Worm (Caenorhabditis elegans) whole organism, L2 larva: Measurements from ENCODE around the gene crls-1.

Experiments
- C34F6.9 ChIP-seq: fragments of 150-350 bp; optimal IDR thresholded peaks from 2 replicates; lab custom pipeline; 2014; ENCODE audit warnings: missing biosample characterization, missing genetic modification characterization
- F13H6.1 ChIP-seq: sonication (generic microtip); optimal IDR thresholded peaks from 2 replicates; lab custom pipeline; 2016; ENCODE audit warnings: missing genetic modification characterization, missing compliant biosample characterization
- R02D3.7 ChIP-seq: fragments of 150-350 bp; optimal IDR thresholded peaks from 2 replicates; lab custom pipeline; 2014; ENCODE audit warnings: missing biosample characterization, missing genetic modification characterization
- Y55F3AM.14 ChIP-seq: fragments of 200-800 bp; sonication (Bioruptor generic); optimal IDR thresholded peaks from 2 replicates; lab custom pipeline; 2018; ENCODE audit warnings: mild to moderate bottlenecking, missing genetic modification characterization, missing compliant biosample characterization
- ZK546.5 ChIP-seq: sonication (generic microtip); optimal IDR thresholded peaks from 2 replicates; lab custom pipeline; 2017; ENCODE audit warnings: missing biosample characterization, missing genetic modification characterization
- aly-2 ChIP-seq: fragments of 150-350 bp; optimal IDR thresholded peaks from 2 replicates; lab custom pipeline; 2014; ENCODE audit warnings: missing biosample characterization, missing genetic modification characterization
- ama-1 ChIP-seq: fragments of 150-350 bp; optimal IDR thresholded peaks from 2 replicates; lab custom pipeline; 2018; ENCODE audit warnings: inconsistent platforms
- blmp-1 ChIP-seq: sonication (generic microtip); optimal IDR thresholded peaks from 2 replicates; lab custom pipeline; 2017; ENCODE audit warnings: missing genetic modification characterization, mild to moderate bottlenecking, missing compliant biosample characterization, antibody characterized with exemption, moderate library complexity; ENCODE audit not compliant: insufficient read depth
- ceh-16 ChIP-seq: fragments of 150-350 bp; optimal IDR thresholded peaks from 2 replicates; lab custom pipeline; 2014; ENCODE audit warnings: missing biosample characterization, missing genetic modification characterization
- ceh-82 ChIP-seq: fragments of 150-350 bp; optimal IDR thresholded peaks from 2 replicates; lab custom pipeline; 2014; ENCODE audit warnings: missing biosample characterization, missing genetic modification characterization
- dmd-4 ChIP-seq: sonication (generic microtip); optimal IDR thresholded peaks from 2 replicates; lab custom pipeline; 2017; ENCODE audit warnings: missing biosample characterization, missing genetic modification characterization
- egl-27 ChIP-seq: sonication (generic microtip); optimal IDR thresholded peaks from 3 replicates; lab custom pipeline; 2017; ENCODE audit warnings: missing biosample characterization, missing genetic modification reagents, missing genetic modification characterization
- elt-3 ChIP-seq: sonication (generic microtip); optimal IDR thresholded peaks from 2 replicates; lab custom pipeline; 2017; ENCODE audit warnings: missing biosample characterization, missing genetic modification characterization
- fos-1 ChIP-seq: fragments of 150-350 bp; optimal IDR thresholded peaks from 2 replicates; lab custom pipeline; 2014; ENCODE audit warnings: missing biosample characterization, missing genetic modification characterization
- gmeb-1 ChIP-seq: fragments of 150-350 bp; optimal IDR thresholded peaks from 2 replicates; lab custom pipeline; 2014; ENCODE audit warnings: missing biosample characterization, missing genetic modification characterization
- lin-11 ChIP-seq: fragments of 150-350 bp; sonication (generic microtip); optimal IDR thresholded peaks from 2 replicates; lab custom pipeline; 2014; ENCODE audit warnings: missing biosample characterization, missing genetic modification characterization, inconsistent platforms, mixed read lengths
- lin-13 ChIP-seq: fragments of 150-350 bp; optimal IDR thresholded peaks from 2 replicates; lab custom pipeline; 2014; ENCODE audit warnings: missing biosample characterization, missing genetic modification reagents, missing genetic modification characterization
- lin-39 ChIP-seq: fragments of 150-350 bp; optimal IDR thresholded peaks from 2 replicates; lab custom pipeline; 2014; ENCODE audit warnings: missing biosample characterization, missing genetic modification reagents, missing genetic modification characterization
- lsy-2 ChIP-seq, 2 experiments: fragments of 150-350 bp in 1 of 2; sonication (generic microtip) in 1 of 2; optimal IDR thresholded peaks; 2 replicates each; lab custom pipeline; 2014 to 2017; ENCODE audit warnings: missing biosample characterization in 2 of 2, missing genetic modification characterization in 2 of 2
- mbf-1 ChIP-seq: sonication (generic microtip); optimal IDR thresholded peaks from 2 replicates; lab custom pipeline; 2017; ENCODE audit warnings: missing biosample characterization, missing genetic modification characterization
- mdl-1 ChIP-seq, 2 experiments: fragments of 150-350 bp in 1 of 2; sonication (generic microtip) in 1 of 2; optimal IDR thresholded peaks; 2 replicates each; lab custom pipeline; 2017; ENCODE audit warnings: missing biosample characterization in 2 of 2, missing genetic modification characterization in 2 of 2
- nhr-10 ChIP-seq: sonication (generic microtip); optimal IDR thresholded peaks from 2 replicates; lab custom pipeline; 2017; ENCODE audit warnings: missing biosample characterization, missing genetic modification characterization
- nhr-12 ChIP-seq: fragments of 150-350 bp; optimal IDR thresholded peaks from 2 replicates; lab custom pipeline; 2014; ENCODE audit warnings: missing biosample characterization, missing genetic modification characterization
- nhr-129 ChIP-seq: fragments of 150-350 bp; optimal IDR thresholded peaks from 2 replicates; lab custom pipeline; 2014; ENCODE audit warnings: missing biosample characterization, missing genetic modification characterization
- nhr-21 ChIP-seq: fragments of 150-350 bp; optimal IDR thresholded peaks from 2 replicates; lab custom pipeline; 2014; ENCODE audit warnings: missing biosample characterization, missing genetic modification characterization
- nhr-23 ChIP-seq: fragments of 150-350 bp; optimal IDR thresholded peaks from 2 replicates; lab custom pipeline; 2014; ENCODE audit warnings: missing biosample characterization, missing genetic modification reagents, missing genetic modification characterization
- nhr-237 ChIP-seq: fragments of 150-350 bp; optimal IDR thresholded peaks from 2 replicates; lab custom pipeline; 2014; ENCODE audit warnings: missing biosample characterization, missing genetic modification characterization
- nhr-25 ChIP-seq: fragments of 150-350 bp; sonication (generic microtip); optimal IDR thresholded peaks from 3 replicates; lab custom pipeline; 2014; ENCODE audit warnings: missing biosample characterization, missing genetic modification characterization
- nhr-6 ChIP-seq: fragments of 150-350 bp; optimal IDR thresholded peaks from 2 replicates; lab custom pipeline; 2014; ENCODE audit warnings: missing biosample characterization, missing genetic modification characterization
- nhr-77 ChIP-seq: fragments of 150-350 bp; optimal IDR thresholded peaks from 2 replicates; lab custom pipeline; 2014; ENCODE audit warnings: missing biosample characterization, missing genetic modification characterization
- peb-1 ChIP-seq: fragments of 150-350 bp; optimal IDR thresholded peaks from 2 replicates; lab custom pipeline; 2014; ENCODE audit warnings: missing biosample characterization, missing genetic modification characterization
- sem-4 ChIP-seq: fragments of 150-350 bp; optimal IDR thresholded peaks from 2 replicates; lab custom pipeline; 2014; ENCODE audit warnings: missing biosample characterization, missing genetic modification reagents, missing genetic modification characterization
- skn-1 ChIP-seq: sonication (generic microtip); optimal IDR thresholded peaks from 2 replicates; lab custom pipeline; 2017; ENCODE audit warnings: missing biosample characterization, missing genetic modification characterization
- sma-9 ChIP-seq, 2 experiments: fragments of 150-350 bp in 1 of 2; sonication (generic microtip) in 1 of 2; optimal IDR thresholded peaks; 2 replicates each; lab custom pipeline; 2014 to 2016; ENCODE audit warnings: missing genetic modification characterization in 2 of 2, mild to moderate bottlenecking in 1 of 2, missing biosample characterization in 1 of 2, missing compliant biosample characterization in 1 of 2, missing genetic modification reagents in 1 of 2, moderate library complexity in 1 of 2
- snpc-4 ChIP-seq: fragments of 150-350 bp; optimal IDR thresholded peaks from 2 replicates; lab custom pipeline; 2014; ENCODE audit warnings: missing biosample characterization, missing genetic modification characterization
- unc-39 ChIP-seq: fragments of 150-350 bp; optimal IDR thresholded peaks from 2 replicates; lab custom pipeline; 2014; ENCODE audit warnings: missing biosample characterization, missing genetic modification characterization
- unc-55 ChIP-seq: fragments of 150-350 bp; sonication (generic microtip); optimal IDR thresholded peaks from 3 replicates; lab custom pipeline; 2014; ENCODE audit warnings: missing biosample characterization, missing genetic modification reagents, missing genetic modification characterization
- unc-62 ChIP-seq: fragments of 150-350 bp; optimal IDR thresholded peaks from 2 replicates; lab custom pipeline; 2014; ENCODE audit warnings: missing biosample characterization, missing genetic modification reagents, missing genetic modification characterization
- zag-1 ChIP-seq: fragments of 150-350 bp; optimal IDR thresholded peaks from 2 replicates; lab custom pipeline; 2014; ENCODE audit warnings: missing biosample characterization, missing genetic modification characterization
- ztf-11 ChIP-seq: sonication (generic microtip); optimal IDR thresholded peaks from 2 replicates; lab custom pipeline; 2017; ENCODE audit warnings: missing biosample characterization, missing genetic modification characterization
- ztf-4 ChIP-seq: fragments of 150-350 bp; optimal IDR thresholded peaks from 2 replicates; lab custom pipeline; 2014; ENCODE audit warnings: missing biosample characterization, missing genetic modification characterization

The crls-1 gene

DNA sequence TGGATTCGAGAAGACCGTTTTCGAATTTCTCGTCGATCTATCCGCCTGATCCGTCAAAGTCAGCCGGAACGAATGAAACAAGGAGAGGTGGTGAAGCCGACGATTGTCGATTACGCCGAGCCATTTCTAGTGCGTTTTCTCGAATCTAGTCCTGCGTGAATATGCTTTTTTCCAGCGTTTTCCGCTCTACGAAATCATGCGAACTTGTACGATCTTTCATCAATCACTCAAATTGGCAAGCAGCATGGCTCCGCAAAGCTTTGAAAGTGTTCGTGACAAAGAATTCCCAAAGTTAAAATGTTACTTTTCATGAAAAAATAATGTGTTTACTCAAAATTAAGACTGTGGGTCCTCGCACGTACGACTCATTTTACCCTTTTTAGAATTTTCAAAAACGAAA, 12.8 kb downstream of the crls-1 start:
- no peak for TF ChIP-seq unc-39 (tag; lab: Kevin White, UChicago)
- no peak for TF ChIP-seq lin-13 (GFP tag; lab: Kevin White, UChicago)
- no peak for TF ChIP-seq unc-62
- no peak for TF ChIP-seq mbf-1 (tag; lab: Kevin White, UChicago)
- TF ChIP-seq skn-1, result no peak
- TF ChIP-seq nhr-12 (tag; lab: Kevin White, UChicago), result no peak
- no peak for TF ChIP-seq ztf-11 (tag; lab: Kevin White, UChicago)
- no peak for TF ChIP-seq ceh-82 (tag; lab: Kevin White, UChicago)
- no peak for TF ChIP-seq egl-27 (tag; lab: Kevin White, UChicago)
- TF ChIP-seq ZK546.5 (tag; lab: Kevin White, UChicago), result no peak
- no peak for TF ChIP-seq F13H6.1 (tag; lab: Kevin White, UChicago)
- no peak for TF ChIP-seq ceh-16
- no peak for TF ChIP-seq elt-3 (tag; lab: Kevin White, UChicago)
- no peak for TF ChIP-seq blmp-1

DNA sequence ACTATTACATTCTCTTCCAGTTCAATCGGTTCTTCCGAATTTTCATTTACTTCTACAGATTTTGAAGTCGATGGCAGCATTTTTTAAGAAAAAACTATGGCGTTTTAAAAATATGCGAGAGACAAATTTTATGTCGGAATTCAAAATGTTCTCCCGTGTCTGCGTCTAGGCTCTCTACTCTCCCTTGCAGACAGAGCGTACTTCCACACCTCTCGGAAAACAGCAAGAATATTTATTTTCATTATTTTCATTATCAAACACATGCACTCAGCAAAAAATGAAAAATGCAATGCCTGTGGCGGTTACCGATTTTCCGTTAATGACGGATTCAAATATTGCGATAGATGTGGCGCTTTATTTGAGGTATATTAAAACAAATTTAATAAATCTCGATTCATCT, 14.2 kb downstream of the crls-1 start, which contains the start of the genes ztf-18 and F23H11.2:
TSS of gene ztf-18 (minus strand) at position 188 of the 400 bp plus-strand sequence.
TSS of gene F23H11.2 (plus strand) at position 223 of the 400 bp plus-strand sequence.
- TF ChIP-seq nhr-10 (tag; lab: Kevin White, UChicago), result no peak
- TF ChIP-seq sem-4 (tag; lab: Kevin White, UChicago), result peak; percentile 50

DNA sequence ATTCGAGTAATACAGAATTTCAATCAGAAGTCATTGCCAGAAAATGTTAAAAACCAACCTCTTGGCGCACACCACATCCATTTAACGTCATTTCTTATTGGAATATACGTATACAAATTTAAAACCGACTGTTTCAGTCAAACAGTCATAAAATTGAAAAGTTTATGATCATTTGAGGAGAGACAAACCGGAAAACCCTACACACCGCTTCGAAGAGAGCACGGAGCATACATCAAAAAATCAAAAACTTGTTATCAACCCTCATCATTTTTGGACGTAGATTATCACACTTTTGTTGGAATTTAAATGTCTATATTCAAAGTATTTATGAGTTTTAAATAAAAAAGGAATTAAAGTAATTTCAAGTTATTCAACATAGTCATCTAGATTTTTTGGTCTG, 18.7 kb downstream of the crls-1 start, which contains the start of gene T24C4.10:
TSS of gene T24C4.10 (minus strand) at position 230 of the 400 bp plus-strand sequence.
- peak; percentile 71 for TF ChIP-seq fos-1 (tag; lab: Kevin White, UChicago)
- TF ChIP-seq ztf-4, result no peak

DNA sequence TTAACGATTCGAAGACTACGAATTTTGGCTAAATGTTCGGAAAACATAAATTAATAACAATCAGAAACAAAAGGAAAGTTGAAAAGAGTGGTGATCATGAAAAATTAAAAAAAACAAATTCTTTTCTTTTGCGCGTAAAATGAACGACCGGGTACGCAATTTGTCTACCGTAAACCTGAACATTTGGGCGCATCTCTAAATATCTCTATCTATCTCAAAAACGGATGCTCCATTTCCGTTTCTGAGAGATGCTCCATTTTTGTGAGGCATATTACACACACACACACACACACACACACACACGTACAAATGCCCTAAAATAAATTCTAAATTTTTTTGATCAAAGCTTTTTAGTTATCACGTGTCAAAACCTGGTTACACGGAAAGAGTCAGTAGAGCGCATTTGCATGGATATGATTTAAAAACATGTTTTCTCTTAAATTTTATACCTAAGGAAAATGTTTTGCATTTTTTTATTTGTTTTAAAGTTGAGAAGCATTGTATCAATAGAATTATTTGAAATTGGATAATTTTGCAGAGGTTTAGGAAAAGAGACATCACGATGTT, 20.6 kb downstream of the crls-1 start:
- TF ChIP-seq lsy-2 (tag; optimal IDR thresholded peaks at IDR 0.05; lab: Kevin White, UChicago) (peak in 1 of 2 experiments; percentile 69), C34F6.9 (tag; lab: Kevin White, UChicago) (peak; percentile 64), unc-55 (GFP tag; lab: Kevin White, UChicago) (peak; percentile 11), elt-3 (tag; lab: Kevin White, UChicago) (no peak)

DNA sequence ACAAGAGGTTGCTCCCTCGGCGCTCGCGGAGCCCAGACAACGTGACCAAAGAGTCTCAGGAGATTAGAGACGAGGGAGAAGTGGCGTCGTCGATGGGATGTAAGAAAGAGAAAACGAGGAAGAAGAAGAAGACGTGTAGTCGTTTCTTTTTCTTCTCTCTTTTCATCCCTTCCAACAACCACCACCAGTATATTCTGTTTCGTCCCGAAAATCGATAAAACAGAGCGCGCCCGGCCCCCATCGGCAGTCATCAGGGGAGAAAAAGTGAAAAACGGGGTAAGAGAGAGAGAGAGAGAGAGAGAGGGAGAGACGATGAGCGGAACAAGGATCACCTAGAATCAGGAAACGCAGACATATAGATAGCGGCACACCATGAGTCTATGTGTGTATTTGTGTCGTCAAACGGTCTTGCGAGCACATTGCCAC, 21.8 kb downstream of the crls-1 start:
- TF ChIP-seq ZK546.5 (tag; lab: Kevin White, UChicago), result no peak
- TF ChIP-seq ceh-82 (tag; lab: Kevin White, UChicago), result no peak
- peak; percentile 93 for TF ChIP-seq unc-55 (GFP tag; lab: Kevin White, UChicago)
- TF ChIP-seq unc-39 (tag; lab: Kevin White, UChicago), result no peak
- TF ChIP-seq zag-1 (tag; lab: Kevin White, UChicago), result peak; percentile 28
- TF ChIP-seq ama-1, result no peak
- peak; percentile 73 for TF ChIP-seq nhr-129 (tag; lab: Kevin White, UChicago)
- no peak for TF ChIP-seq peb-1 (tag; lab: Kevin White, UChicago)
- peak; percentile 80 for TF ChIP-seq blmp-1
- TF ChIP-seq lin-13 (GFP tag; lab: Kevin White, UChicago), result peak; percentile 55
- no peak for TF ChIP-seq nhr-12 (tag; lab: Kevin White, UChicago)
- no peak for TF ChIP-seq ceh-16
- no peak for TF ChIP-seq dmd-4
- TF ChIP-seq skn-1, result no peak
- peak; percentile 12 to 72 for TF ChIP-seq mdl-1 (tag; optimal IDR thresholded peaks at IDR 0.05; lab: Kevin White, UChicago)
- TF ChIP-seq nhr-77, result no peak
- no peak for TF ChIP-seq nhr-237 (tag; lab: Kevin White, UChicago)
- TF ChIP-seq egl-27 (tag; lab: Kevin White, UChicago), result no peak
- TF ChIP-seq lin-11, result peak; percentile 73
- no peak for TF ChIP-seq snpc-4 (tag; lab: Kevin White, UChicago)
- peak; percentile 68 for TF ChIP-seq sma-9 (GFP tag; optimal IDR thresholded peaks at IDR 0.05; lab: Kevin White, UChicago)
- no peak for TF ChIP-seq sma-9 (tag; optimal IDR thresholded peaks at IDR 0.05; lab: Kevin White, UChicago)
- TF ChIP-seq nhr-6 (tag; lab: Kevin White, UChicago), result peak; percentile 53
- peak; percentile 43 for TF ChIP-seq fos-1 (tag; lab: Kevin White, UChicago)
- TF ChIP-seq nhr-25, result no peak
- no peak for TF ChIP-seq lin-39 (tag; lab: Kevin White, UChicago)
- peak; percentile 71 for TF ChIP-seq Y55F3AM.14 (GFP tag; lab: Kevin White, UChicago)
- TF ChIP-seq R02D3.7 (tag; lab: Kevin White, UChicago), result no peak
- TF ChIP-seq F13H6.1 (tag; lab: Kevin White, UChicago), result peak; percentile 72
- TF ChIP-seq C34F6.9 (tag; lab: Kevin White, UChicago), result peak; percentile 79
- peak; percentile 64 to 78 for TF ChIP-seq lsy-2 (tag; optimal IDR thresholded peaks at IDR 0.05; lab: Kevin White, UChicago)
- TF ChIP-seq gmeb-1, result peak; percentile 53
- peak; percentile 23 for TF ChIP-seq ztf-4
- TF ChIP-seq nhr-21 (tag; lab: Kevin White, UChicago), result peak; percentile 26
- TF ChIP-seq mbf-1 (tag; lab: Kevin White, UChicago), result no peak
- no peak for TF ChIP-seq unc-62
- TF ChIP-seq nhr-10 (tag; lab: Kevin White, UChicago), result no peak
- TF ChIP-seq nhr-23 (tag; lab: Kevin White, UChicago), result no peak
- no peak for TF ChIP-seq aly-2
